Worm (Caenorhabditis elegans) whole organism, L1 larva: ENCODE results near the gene lmbr-1.
A peak's percentile ranks its signal among the peaks of the same experiment; 100 is the strongest.

Experiments
- C04F5.9 ChIP-seq: sonication (generic microtip); optimal IDR thresholded peaks from 2 replicates; lab custom pipeline; 2016; ENCODE audit warnings: missing genetic modification characterization, missing compliant biosample characterization
- C16A3.4 ChIP-seq: fragments of 150-350 bp; optimal IDR thresholded peaks from 2 replicates; lab custom pipeline; 2014; ENCODE audit warnings: missing biosample characterization, missing genetic modification characterization
- F16B12.6 ChIP-seq: fragments of 150-350 bp; optimal IDR thresholded peaks from 2 replicates; lab custom pipeline; 2014; ENCODE audit warnings: missing biosample characterization, missing genetic modification characterization
- ama-1 ChIP-seq: fragments of 150-350 bp; optimal IDR thresholded peaks from 2 replicates; lab custom pipeline; 2014
- blmp-1 ChIP-seq: fragments of 150-350 bp; optimal IDR thresholded peaks from 2 replicates; lab custom pipeline; 2014; ENCODE audit warnings: missing biosample characterization, missing genetic modification characterization
- ceh-63 ChIP-seq: fragments of 200-800 bp; sonication (Bioruptor generic); optimal IDR thresholded peaks from 2 replicates; lab custom pipeline; 2018; ENCODE audit warnings: mild to moderate bottlenecking, missing genetic modification characterization, missing compliant biosample characterization
- ceh-90 ChIP-seq: sonication (generic microtip); optimal IDR thresholded peaks from 2 replicates; lab custom pipeline; 2016; ENCODE audit warnings: missing genetic modification characterization, missing compliant biosample characterization
- dpl-1 ChIP-seq, 3 experiments: fragments of 150-350 bp in 2 of 3; sonication (generic microtip) in 1 of 3; optimal IDR thresholded peaks; 2 replicates each; lab custom pipeline; 2014 to 2017; ENCODE audit warnings: missing biosample characterization in 3 of 3, missing genetic modification characterization in 3 of 3, missing genetic modification reagents in 3 of 3
- dsc-1 ChIP-seq: sonication (generic microtip); optimal IDR thresholded peaks from 2 replicates; lab custom pipeline; 2016; ENCODE audit warnings: mild to moderate bottlenecking, missing genetic modification characterization, missing compliant biosample characterization
- efl-1 ChIP-seq, 4 experiments: fragments of 150-350 bp; optimal IDR thresholded peaks in 3 of 4; peaks in 1 of 4; 1 replicate in 1 of 4; 2 replicates in 3 of 4; lab custom pipeline; 2014; ENCODE audit warnings: missing biosample characterization in 2 of 4, missing genetic modification characterization in 2 of 4, missing genetic modification reagents in 2 of 4
- efl-3 ChIP-seq: fragments of 200-800 bp; sonication (Bioruptor generic); optimal IDR thresholded peaks from 2 replicates; lab custom pipeline; 2018; ENCODE audit warnings: mild to moderate bottlenecking, missing genetic modification characterization, missing compliant biosample characterization
- egl-13 ChIP-seq: sonication (generic microtip); optimal IDR thresholded peaks from 2 replicates; lab custom pipeline; 2016; ENCODE audit warnings: missing genotype, missing genetic modification reagents, missing genetic modification characterization, missing compliant biosample characterization
- elt-3 ChIP-seq, 6 experiments: fragments of 150-350 bp in 1 of 6; sonication (generic microtip); optimal IDR thresholded peaks; 2 replicates each; lab custom pipeline; 2017 to 2018; ENCODE audit warnings: missing biosample characterization in 6 of 6, missing genetic modification characterization in 6 of 6, inconsistent platforms in 1 of 6
- fkh-10 ChIP-seq: sonication (generic microtip); optimal IDR thresholded peaks from 2 replicates; lab custom pipeline; 2017; ENCODE audit warnings: missing biosample characterization, missing genetic modification reagents, missing genetic modification characterization
- fkh-8 ChIP-seq: sonication (generic microtip); optimal IDR thresholded peaks from 2 replicates; lab custom pipeline; 2016; ENCODE audit warnings: mild to moderate bottlenecking, missing genetic modification characterization, missing compliant biosample characterization
- fos-1 ChIP-seq: fragments of 150-350 bp; optimal IDR thresholded peaks from 2 replicates; lab custom pipeline; 2014; ENCODE audit warnings: missing biosample characterization, missing genetic modification characterization
- hpl-2 ChIP-seq: fragments of 150-350 bp; optimal IDR thresholded peaks from 2 replicates; lab custom pipeline; 2014; ENCODE audit warnings: missing biosample characterization, missing genetic modification reagents, missing genetic modification characterization
- irx-1 ChIP-seq: sonication (generic microtip); optimal IDR thresholded peaks from 2 replicates; lab custom pipeline; 2016; ENCODE audit warnings: missing genetic modification characterization, missing compliant biosample characterization
- isw-1 ChIP-seq: fragments of 200-800 bp; sonication (Bioruptor generic); IDR thresholded peaks from 2 replicates; pipeline ENCODE4 v1.3.6; 2022; ENCODE audit warnings: missing genetic modification characterization, missing compliant biosample characterization
- jun-1 ChIP-seq: fragments of 150-350 bp; optimal IDR thresholded peaks from 2 replicates; lab custom pipeline; 2014; ENCODE audit warnings: missing biosample characterization, missing genetic modification reagents, missing genetic modification characterization
- lin-14 ChIP-seq: fragments of 200-800 bp; sonication (Bioruptor generic); optimal IDR thresholded peaks from 2 replicates; lab custom pipeline; 2018; ENCODE audit warnings: mild to moderate bottlenecking, missing genetic modification characterization, moderate library complexity, missing compliant biosample characterization
- lin-35 ChIP-seq, 2 experiments: fragments of 150-350 bp; optimal IDR thresholded peaks; 2 replicates each; lab custom pipeline; 2014; ENCODE audit warnings: missing biosample characterization in 2 of 2, missing genetic modification characterization in 2 of 2, missing genetic modification reagents in 2 of 2
- lin-39 ChIP-seq: fragments of 150-350 bp; optimal IDR thresholded peaks from 2 replicates; lab custom pipeline; 2014; ENCODE audit warnings: missing biosample characterization, missing genetic modification reagents, missing genetic modification characterization
- lir-3 ChIP-seq: sonication (generic microtip); optimal IDR thresholded peaks from 2 replicates; lab custom pipeline; 2016; ENCODE audit warnings: mild to moderate bottlenecking, missing genetic modification characterization, moderate library complexity, missing compliant biosample characterization; ENCODE audit not compliant: poor library complexity
- lsy-2 ChIP-seq, 2 experiments: fragments of 150-350 bp; optimal IDR thresholded peaks; 2 replicates each; lab custom pipeline; 2014; ENCODE audit warnings: missing biosample characterization in 2 of 2, missing genetic modification characterization in 2 of 2
- mab-9 ChIP-seq: fragments of 200-800 bp; sonication (Bioruptor generic); IDR thresholded peaks from 2 replicates; pipeline ENCODE4 v1.3.6; 2022; ENCODE audit warnings: missing genetic modification reagents, missing genetic modification characterization, missing compliant biosample characterization
- mdl-1 ChIP-seq, 2 experiments: fragments of 150-350 bp; optimal IDR thresholded peaks; 2 replicates each; lab custom pipeline; 2014 to 2017; ENCODE audit warnings: missing biosample characterization in 2 of 2, missing genetic modification characterization in 2 of 2, inconsistent platforms in 1 of 2
- mep-1 ChIP-seq: fragments of 150-350 bp; optimal IDR thresholded peaks from 2 replicates; lab custom pipeline; 2014; ENCODE audit warnings: missing biosample characterization, missing genetic modification characterization
- nhr-11 ChIP-seq: fragments of 150-350 bp; optimal IDR thresholded peaks from 2 replicates; lab custom pipeline; 2014; ENCODE audit warnings: missing biosample characterization, missing genetic modification characterization
- nhr-19 ChIP-seq: fragments of 200-800 bp; sonication (Bioruptor generic); conservative IDR thresholded peaks from 2 replicates; pipeline ENCODE4 v1.3.6; 2022; ENCODE audit warnings: missing genetic modification characterization, missing compliant biosample characterization
- nhr-20 ChIP-seq: sonication (generic microtip); optimal IDR thresholded peaks from 2 replicates; lab custom pipeline; 2016; ENCODE audit warnings: mild to moderate bottlenecking, missing genetic modification characterization, missing compliant biosample characterization
- nhr-237 ChIP-seq: fragments of 150-350 bp; optimal IDR thresholded peaks from 2 replicates; lab custom pipeline; 2014; ENCODE audit warnings: missing biosample characterization, missing genetic modification characterization
- nhr-28 ChIP-seq: fragments of 150-350 bp; optimal IDR thresholded peaks from 2 replicates; lab custom pipeline; 2014; ENCODE audit warnings: missing biosample characterization, missing genetic modification characterization
- nhr-47 ChIP-seq: sonication (generic microtip); optimal IDR thresholded peaks from 2 replicates; lab custom pipeline; 2016; ENCODE audit warnings: mild to moderate bottlenecking, missing genetic modification characterization, moderate library complexity, missing compliant biosample characterization
- nhr-71 ChIP-seq: sonication (generic microtip); optimal IDR thresholded peaks from 2 replicates; lab custom pipeline; 2016; ENCODE audit warnings: mild to moderate bottlenecking, missing genetic modification characterization, moderate library complexity, missing compliant biosample characterization
- nhr-76 ChIP-seq: sonication (generic microtip); optimal IDR thresholded peaks from 2 replicates; lab custom pipeline; 2017; ENCODE audit warnings: missing biosample characterization, missing genetic modification characterization
- nhr-77 ChIP-seq: fragments of 150-350 bp; optimal IDR thresholded peaks from 2 replicates; lab custom pipeline; 2014; ENCODE audit warnings: missing biosample characterization, missing genetic modification characterization
- nhr-85 ChIP-seq: sonication (generic microtip); peaks from one replicate; lab custom pipeline; 2016; ENCODE audit warnings: missing genetic modification characterization, inconsistent platforms, missing compliant biosample characterization
- nhr-90 ChIP-seq: sonication (generic microtip); optimal IDR thresholded peaks from 2 replicates; lab custom pipeline; 2016; ENCODE audit warnings: mild to moderate bottlenecking, missing genetic modification characterization, missing compliant biosample characterization; ENCODE audit not compliant: poor library complexity
- pqm-1 ChIP-seq: sonication (generic microtip); optimal IDR thresholded peaks from 3 replicates; lab custom pipeline; 2017; ENCODE audit warnings: missing biosample characterization, missing genetic modification characterization
- rnt-1 ChIP-seq: sonication (generic microtip); optimal IDR thresholded peaks from 2 replicates; lab custom pipeline; 2016; ENCODE audit warnings: mild to moderate bottlenecking, missing genetic modification characterization, moderate library complexity, missing compliant biosample characterization
- skn-1 ChIP-seq: fragments of 150-350 bp; optimal IDR thresholded peaks from 2 replicates; lab custom pipeline; 2014; ENCODE audit warnings: missing biosample characterization, missing genetic modification characterization
- snpc-4 ChIP-seq: fragments of 150-350 bp; optimal IDR thresholded peaks from 2 replicates; lab custom pipeline; 2014; ENCODE audit warnings: missing biosample characterization, missing genetic modification characterization
- snu-23 ChIP-seq: sonication (generic microtip); optimal IDR thresholded peaks from 2 replicates; lab custom pipeline; 2016; ENCODE audit warnings: missing genetic modification characterization, missing compliant biosample characterization
- sptf-1 ChIP-seq: fragments of 150-350 bp; optimal IDR thresholded peaks from 2 replicates; lab custom pipeline; 2014; ENCODE audit warnings: missing biosample characterization, missing genetic modification characterization
- swsn-7 ChIP-seq: sonication (generic microtip); optimal IDR thresholded peaks from 2 replicates; lab custom pipeline; 2016; ENCODE audit warnings: missing genetic modification characterization, missing compliant biosample characterization
- tbx-2 ChIP-seq: sonication (generic microtip); optimal IDR thresholded peaks from 2 replicates; lab custom pipeline; 2016; ENCODE audit warnings: missing genetic modification characterization, missing compliant biosample characterization
- unc-130 ChIP-seq: fragments of 150-350 bp; optimal IDR thresholded peaks from 2 replicates; lab custom pipeline; 2017; ENCODE audit warnings: missing biosample characterization, missing genetic modification characterization, inconsistent platforms
- unc-62 ChIP-seq: fragments of 150-350 bp; optimal IDR thresholded peaks from 2 replicates; lab custom pipeline; 2014; ENCODE audit warnings: missing biosample characterization, missing genetic modification reagents, missing genetic modification characterization
- xbp-1 ChIP-seq: sonication (generic microtip); optimal IDR thresholded peaks from 2 replicates; lab custom pipeline; 2016; ENCODE audit warnings: missing genetic modification characterization, missing compliant biosample characterization
- zip-4 ChIP-seq: fragments of 200-800 bp; sonication (Bioruptor generic); optimal IDR thresholded peaks from 2 replicates; lab custom pipeline; 2018; ENCODE audit warnings: mild to moderate bottlenecking, missing genetic modification characterization, moderate library complexity, missing compliant biosample characterization
- ztf-4 ChIP-seq: fragments of 150-350 bp; optimal IDR thresholded peaks from 2 replicates; lab custom pipeline; 2014; ENCODE audit warnings: missing biosample characterization, missing genetic modification characterization

lmbr-1 gene

DNA sequence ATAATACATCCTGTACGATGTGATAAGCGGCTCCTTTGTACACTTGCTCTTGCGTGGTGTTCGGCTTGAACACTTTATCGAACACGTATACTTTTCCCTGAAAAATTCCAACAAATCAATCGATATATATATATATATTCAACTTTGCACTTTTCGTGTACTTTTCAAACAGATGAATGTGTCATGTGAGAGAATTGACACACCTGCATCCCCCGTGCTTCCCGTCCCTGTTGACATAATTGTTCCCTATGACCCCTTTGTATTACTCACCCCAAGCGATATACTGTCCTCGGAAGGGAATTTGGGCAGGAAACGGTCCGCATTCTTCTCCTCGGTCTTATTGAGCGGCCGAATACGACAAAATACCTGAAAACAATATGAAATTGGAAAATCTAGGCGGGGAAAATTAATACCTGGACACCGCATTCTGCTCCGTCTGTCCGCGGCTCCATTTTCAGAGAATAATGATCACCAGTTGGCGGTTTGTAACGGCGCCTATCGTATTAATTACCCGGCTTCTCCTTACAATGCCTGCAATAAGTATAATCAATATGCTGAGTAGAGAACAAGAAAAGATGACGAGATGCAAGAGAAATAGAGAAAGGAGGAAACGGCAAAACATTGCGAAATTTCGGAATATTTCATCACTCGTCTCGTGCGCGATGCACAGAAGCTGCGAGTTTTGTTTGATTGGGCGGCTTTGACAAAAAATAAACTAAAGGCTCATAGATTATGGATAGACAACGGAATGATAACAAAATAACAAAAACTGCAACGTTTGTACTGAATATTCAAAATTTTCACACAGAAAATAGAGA lies 17.2 kb upstream of the lmbr-1 start, which contains the start of gene unc-116:
Gene unc-116, minus strand, starts transcription at position 531 of the 818 bp plus-strand sequence.
- TF ChIP-seq mab-9 (GFP tag; lab: Robert Waterston, UW) (no peak), fkh-8 (peak; percentile 67), fos-1 (peak; percentile 8), blmp-1 (tag; lab: Kevin White, UChicago) (peak; percentile 35), hpl-2 (GFP tag; lab: Kevin White, UChicago) (peak; percentile 49), C04F5.9 (no peak), egl-13 (tag; lab: Kevin White, UChicago) (peak; percentile 26), nhr-77 (tag; lab: Kevin White, UChicago) (no peak), skn-1 (tag; lab: Kevin White, UChicago) (peak; percentile 94), nhr-90 (no peak), lsy-2 (tag; optimal IDR thresholded peaks at IDR 0.05; lab: Kevin White, UChicago) (peak; percentile 60 to 70), nhr-20 (tag; lab: Kevin White, UChicago) (no peak), dsc-1 (tag; lab: Kevin White, UChicago) (no peak), lin-35 (GFP tag; optimal IDR thresholded peaks at IDR 0.05; lab: Kevin White, UChicago) (peak; percentile 38 to 39), ceh-63 (GFP tag; lab: Kevin White, UChicago) (no peak), nhr-85 (peak; percentile 74), tbx-2 (tag; lab: Kevin White, UChicago) (no peak), efl-3 (no peak), nhr-71 (tag; lab: Kevin White, UChicago) (peak; percentile 63), mep-1 (tag; lab: Kevin White, UChicago) (peak; percentile 57), pqm-1 (tag; lab: Kevin White, UChicago) (no peak), jun-1 (tag; lab: Kevin White, UChicago) (peak; percentile 27), snu-23 (GFP tag; lab: Kevin White, UChicago) (peak; percentile 5), lin-14 (peak; percentile 75), xbp-1 (tag; lab: Kevin White, UChicago) (no peak), elt-3 (tag; optimal IDR thresholded peaks at IDR 0.05; lab: Kevin White, UChicago) (peak in 1 of 6 experiments; percentile 13), fkh-10 (no peak), nhr-19 (peak; percentile 32; the same call in 1 of the 2 replicates), zip-4 (GFP tag; lab: Kevin White, UChicago) (peak; percentile 92), nhr-28 (tag; lab: Kevin White, UChicago) (no peak), nhr-76 (tag; lab: Kevin White, UChicago) (no peak), snpc-4 (tag; lab: Kevin White, UChicago) (peak; percentile 9), ztf-4 (peak; percentile 54), ceh-90 (tag; lab: Kevin White, UChicago) (no peak), swsn-7 (tag; lab: Kevin White, UChicago) (peak; percentile 2), C16A3.4 (tag; lab: Kevin White, UChicago) (peak; percentile 34), lin-39 (tag; lab: Kevin White, UChicago) (no peak), nhr-237 (tag; lab: Kevin White, UChicago) (peak; percentile 11), ama-1 (lab: Kevin White, UChicago) (no peak), lir-3 (tag; lab: Kevin White, UChicago) (peak; percentile 22), F16B12.6 (tag; lab: Kevin White, UChicago) (peak; percentile 43), mdl-1 (tag; optimal IDR thresholded peaks at IDR 0.05; lab: Kevin White, UChicago) (peak in 1 of 2 experiments; percentile 74), unc-130 (tag; lab: Kevin White, UChicago) (peak; percentile 2), unc-62 (no peak), nhr-11 (tag; lab: Kevin White, UChicago) (no peak), rnt-1 (tag; lab: Kevin White, UChicago) (no peak), irx-1 (tag; lab: Kevin White, UChicago) (no peak), efl-1 (optimal IDR thresholded peaks at IDR 0.05; lab: Kevin White, UChicago) (peak; percentile 31 to 74), efl-1 (GFP tag; optimal IDR thresholded peaks at IDR 0.05 in 1 of 2; lab: Kevin White, UChicago) (peak; percentile 54 to 94), dpl-1 (GFP tag; optimal IDR thresholded peaks at IDR 0.05; lab: Kevin White, UChicago) (peak in 2 of 3 experiments; percentile 18 to 31), nhr-47 (tag; lab: Kevin White, UChicago) (peak; percentile 47), sptf-1 (tag; lab: Kevin White, UChicago) (no peak), isw-1 (GFP tag; lab: Robert Waterston, UW) (peak; percentile 43; the same call in 1 of the 2 replicates)
